Worm (Caenorhabditis elegans) whole organism, early embryonic: Measurements from ENCODE around the gene F45E4.6.

ENCODE experiments used
- ama-1 ChIP-seq: fragments of 150-350 bp; optimal IDR thresholded peaks from 2 replicates; lab custom pipeline; 2014
- ets-7 ChIP-seq: sonication (generic microtip); optimal IDR thresholded peaks from 2 replicates; lab custom pipeline; 2016; ENCODE audit warnings: missing genotype, missing genetic modification characterization, missing compliant biosample characterization

- TF ChIP-seq ets-7 (no peak), ama-1 (lab: Kevin White, UChicago) (no peak)
These were observed 40.5 kb upstream of the F45E4.6 start, which contains the start of gene C08G9.2 for ce11 chrIV:7672872-7673271.
